Worm (Caenorhabditis elegans) whole organism, midembryonic: ENCODE results near the gene clec-22.

Source experiments
- T22C8.4 ChIP-seq: fragments of 200-800 bp; sonication (Bioruptor generic); IDR thresholded peaks from 2 replicates; pipeline ENCODE4 v1.3.6; 2022; ENCODE audit warnings: missing genetic modification characterization, missing compliant biosample characterization
- cog-1 ChIP-seq: sonication (generic microtip); optimal IDR thresholded peaks from 2 replicates; lab custom pipeline; 2016; ENCODE audit warnings: missing genetic modification characterization, missing compliant biosample characterization
- flt-1 ChIP-seq: fragments of 200-800 bp; sonication (Bioruptor generic); IDR thresholded peaks from 2 replicates; pipeline ENCODE4 v1.3.6; 2022; ENCODE audit warnings: missing genetic modification characterization, missing compliant biosample characterization
- klf-2 ChIP-seq: fragments of 200-800 bp; sonication (Bioruptor generic); conservative IDR thresholded peaks from 2 replicates; pipeline ENCODE4 v1.3.6; 2022; ENCODE audit warnings: missing genetic modification reagents, missing genetic modification characterization, missing compliant biosample characterization
- med-1 ChIP-seq: sonication (generic microtip); optimal IDR thresholded peaks from 2 replicates; lab custom pipeline; 2017; ENCODE audit warnings: missing genetic modification characterization, mild to moderate bottlenecking, missing compliant biosample characterization, antibody characterized with exemption, missing genetic modification reagents; ENCODE audit not compliant: insufficient read depth
- ref-1 ChIP-seq: fragments of 200-800 bp; sonication (Bioruptor generic); conservative IDR thresholded peaks from 2 replicates; pipeline ENCODE4 v1.3.6; 2022; ENCODE audit warnings: missing genetic modification reagents, missing genetic modification characterization, missing compliant biosample characterization
- tab-1 ChIP-seq: fragments of 200-800 bp; sonication (Bioruptor generic); IDR thresholded peaks from 2 replicates; pipeline ENCODE4 v1.3.6; 2022; ENCODE audit warnings: missing genetic modification characterization, missing compliant biosample characterization
- ztf-23 ChIP-seq: fragments of 200-800 bp; sonication (Bioruptor generic); IDR thresholded peaks from 2 replicates; pipeline ENCODE4 v1.3.6; 2022; ENCODE audit warnings: missing genetic modification reagents, missing genetic modification characterization, missing compliant biosample characterization
- ztf-29 ChIP-seq: fragments of 200-800 bp; sonication (Bioruptor generic); IDR thresholded peaks from 2 replicates; pipeline ENCODE4 v1.3.6; 2022; ENCODE audit warnings: missing genetic modification reagents, missing genetic modification characterization, missing compliant biosample characterization

clec-22 gene

ce11 chrV:16879532-16879931, 21.3 kb downstream of the clec-22 start:
- TF ChIP-seq ref-1 (GFP tag; lab: Robert Waterston, UW): no peak
- no peak for TF ChIP-seq flt-1

DNA sequence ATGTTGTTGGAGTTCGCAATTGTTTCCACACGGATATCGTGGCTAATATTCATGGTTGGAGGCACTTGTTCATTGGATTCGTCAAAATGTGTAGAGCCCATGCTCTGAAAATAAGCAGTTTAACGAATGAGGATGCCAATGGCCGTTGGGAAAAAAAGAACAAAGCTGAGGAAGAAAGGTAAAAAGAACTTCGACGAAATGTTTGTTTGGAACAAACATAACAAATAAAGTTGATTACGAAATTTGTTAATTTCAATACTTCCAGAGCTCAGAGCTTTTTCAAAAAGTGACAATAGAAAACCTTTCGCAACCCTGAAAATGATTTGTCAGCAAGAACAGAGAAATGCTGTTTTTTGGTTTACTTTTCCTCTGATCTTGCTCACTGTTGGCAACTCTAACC, 21.8 kb downstream of the clec-22 start, which contains the start of gene F09C6.3:
Gene F09C6.3 (minus strand): TSS at position 101 of the 400 bp plus-strand sequence.
- no peak for TF ChIP-seq med-1
- TF ChIP-seq cog-1 (tag; lab: Kevin White, UChicago): no peak
- TF ChIP-seq ztf-23 (GFP tag; lab: Robert Waterston, UW): no peak
- TF ChIP-seq ref-1 (GFP tag; lab: Robert Waterston, UW): no peak
- TF ChIP-seq T22C8.4: no peak
- TF ChIP-seq klf-2 (GFP tag; lab: Robert Waterston, UW): no peak
- no peak for TF ChIP-seq flt-1
- no peak for TF ChIP-seq tab-1
- no peak for TF ChIP-seq ztf-29 (GFP tag; lab: Robert Waterston, UW)

DNA sequence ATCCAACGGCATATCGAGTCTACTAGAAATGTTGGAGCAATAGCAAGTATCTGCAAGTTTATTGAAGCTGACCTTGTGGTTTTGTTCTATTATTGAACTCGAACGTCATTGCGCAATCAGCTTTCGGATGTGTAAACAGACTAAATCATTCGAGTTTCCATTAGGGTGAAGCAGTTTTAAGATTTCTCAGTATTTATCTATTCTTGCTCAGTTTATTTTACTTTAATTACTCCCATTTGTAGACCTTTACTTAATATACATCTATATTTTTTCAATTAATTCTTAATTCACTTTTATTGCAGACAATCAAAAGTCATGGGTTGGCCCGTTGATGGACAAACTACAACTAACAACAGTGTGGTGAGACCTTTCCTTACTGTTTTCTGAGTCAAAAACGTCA, 22.4 kb downstream of the clec-22 start, which contains the start of gene F09C6.14:
Gene F09C6.14 (plus strand): TSS at position 301 of the 400 bp plus-strand sequence.
- TF ChIP-seq T22C8.4 (no peak), ztf-23 (GFP tag; lab: Robert Waterston, UW) (no peak), ztf-29 (GFP tag; lab: Robert Waterston, UW) (no peak), ref-1 (GFP tag; lab: Robert Waterston, UW) (no peak), flt-1 (no peak), med-1 (no peak), klf-2 (GFP tag; lab: Robert Waterston, UW) (no peak), cog-1 (tag; lab: Kevin White, UChicago) (no peak), tab-1 (no peak)

DNA sequence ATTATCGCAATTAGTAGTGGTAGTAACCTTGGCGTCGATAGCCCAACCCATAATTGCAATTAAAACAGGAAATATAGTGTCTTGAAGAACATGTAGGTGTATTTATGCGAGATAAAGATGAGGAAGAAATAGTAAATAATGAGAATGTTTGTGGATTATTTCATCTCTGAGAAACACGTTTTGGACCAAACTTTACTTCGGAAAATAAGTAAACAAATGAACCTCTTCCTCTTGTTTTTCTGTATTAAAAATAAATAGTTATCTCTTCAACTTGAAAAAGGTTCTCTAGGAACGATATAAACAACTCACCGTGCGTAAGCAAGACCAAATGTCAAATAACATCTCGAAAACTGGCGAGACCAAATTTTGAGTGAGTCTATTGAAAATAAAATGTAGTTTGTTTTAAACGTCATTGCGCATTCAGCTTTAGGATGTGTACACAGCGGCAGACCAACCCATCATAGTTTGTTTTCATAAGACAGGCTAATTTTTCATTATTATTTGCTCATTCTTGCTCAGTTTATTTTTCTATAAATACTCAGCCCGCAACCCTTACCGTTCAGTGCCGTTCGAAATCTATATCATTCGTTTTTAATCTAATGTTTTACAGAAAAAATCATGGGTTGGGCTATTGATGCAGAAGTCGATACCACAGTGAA, 24.2 kb downstream of the clec-22 start, which contains the start of the genes F09C6.11 and F09C6.12:
Gene F09C6.11 (minus strand): TSS at position 51 of the 659 bp plus-strand sequence.
Gene F09C6.12 (plus strand): TSS at position 609 of the 659 bp plus-strand sequence.
- TF ChIP-seq tab-1 (no peak), med-1 (no peak), ztf-23 (GFP tag; lab: Robert Waterston, UW) (no peak), ztf-29 (GFP tag; lab: Robert Waterston, UW) (no peak), klf-2 (GFP tag; lab: Robert Waterston, UW) (no peak), T22C8.4 (no peak), cog-1 (tag; lab: Kevin White, UChicago) (no peak), flt-1 (no peak), ref-1 (GFP tag; lab: Robert Waterston, UW) (no peak)

DNA sequence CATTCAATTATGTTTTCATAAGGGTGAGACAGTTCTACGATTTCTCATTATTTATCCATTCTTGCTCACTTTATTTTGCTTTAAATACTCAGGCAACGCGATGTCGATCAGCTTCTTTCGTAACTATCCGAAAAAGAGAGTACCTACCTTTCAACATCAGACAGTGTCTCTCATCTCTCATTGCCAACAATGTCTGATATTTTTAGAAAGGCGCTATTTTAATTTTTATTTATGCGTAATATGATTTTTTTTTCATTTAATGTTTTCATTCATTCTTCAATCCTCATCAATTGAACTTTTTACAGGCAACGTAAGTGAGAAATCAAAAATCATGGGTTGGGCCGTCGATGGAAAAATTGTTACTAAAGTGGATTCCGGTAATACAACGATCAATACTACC, 26.5 kb downstream of the clec-22 start, which contains the start of gene F09C6.13:
Gene F09C6.13 (plus strand): TSS at position 301 of the 400 bp plus-strand sequence.
- no peak for TF ChIP-seq flt-1
- TF ChIP-seq tab-1: no peak
- TF ChIP-seq cog-1 (tag; lab: Kevin White, UChicago): no peak

ce11 chrV:16888788-16889325, 30.6 kb downstream of the clec-22 start, which contains the start of the genes ifas-2 and fbxa-44:
ifas-2 (minus strand) TSS chrV:16888888.
fbxa-44 (plus strand) TSS chrV:16889275.
- TF ChIP-seq tab-1: no peak
- TF ChIP-seq ztf-23 (GFP tag; lab: Robert Waterston, UW): no peak
- no peak for TF ChIP-seq T22C8.4

- no peak for TF ChIP-seq med-1
- TF ChIP-seq ztf-23 (GFP tag; lab: Robert Waterston, UW): no peak
- TF ChIP-seq klf-2 (GFP tag; lab: Robert Waterston, UW): no peak
- no peak for TF ChIP-seq flt-1
- TF ChIP-seq tab-1: no peak
- TF ChIP-seq ztf-29 (GFP tag; lab: Robert Waterston, UW): no peak
- TF ChIP-seq cog-1 (tag; lab: Kevin White, UChicago): no peak
- no peak for TF ChIP-seq ref-1 (GFP tag; lab: Robert Waterston, UW)
These were observed 35.2 kb downstream of the clec-22 start, which contains the start of gene F09C6.15 for ce11 chrV:16893440-16893839. F09C6.15 (plus strand) TSS chrV:16893740.

DNA sequence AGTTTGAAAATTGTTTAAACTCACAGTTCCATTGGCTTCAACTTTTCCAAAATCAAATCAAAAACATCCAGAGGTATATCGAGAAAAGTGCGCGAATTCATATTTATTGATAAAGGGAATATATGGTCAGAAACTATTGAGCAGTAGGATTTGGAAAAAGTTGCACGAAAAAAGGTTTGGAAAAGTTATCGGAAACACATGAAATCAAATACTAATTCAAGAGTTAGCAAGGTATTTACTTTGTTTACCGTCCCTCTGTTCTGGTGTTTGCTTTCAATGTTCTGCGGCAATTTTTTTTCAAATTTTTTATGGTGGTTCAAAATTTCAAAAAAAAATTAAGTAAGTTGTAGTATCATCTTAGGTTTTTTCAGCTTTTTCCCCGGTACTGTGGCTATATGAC, 41.1 kb downstream of the clec-22 start, which contains the start of gene fbxa-45:
Gene fbxa-45 (minus strand): TSS at position 101 of the 400 bp plus-strand sequence.
- TF ChIP-seq tab-1: no peak

- TF ChIP-seq ztf-29 (GFP tag; lab: Robert Waterston, UW) (no peak), ref-1 (GFP tag; lab: Robert Waterston, UW) (no peak), med-1 (no peak), klf-2 (GFP tag; lab: Robert Waterston, UW) (no peak), tab-1 (no peak), ztf-23 (GFP tag; lab: Robert Waterston, UW) (no peak), flt-1 (no peak), cog-1 (tag; lab: Kevin White, UChicago) (no peak), T22C8.4 (no peak)
These were observed 44.5 kb downstream of the clec-22 start, which contains the start of gene srd-68 for ce11 chrV:16902726-16903125. srd-68 (minus strand) TSS chrV:16902826.

DNA sequence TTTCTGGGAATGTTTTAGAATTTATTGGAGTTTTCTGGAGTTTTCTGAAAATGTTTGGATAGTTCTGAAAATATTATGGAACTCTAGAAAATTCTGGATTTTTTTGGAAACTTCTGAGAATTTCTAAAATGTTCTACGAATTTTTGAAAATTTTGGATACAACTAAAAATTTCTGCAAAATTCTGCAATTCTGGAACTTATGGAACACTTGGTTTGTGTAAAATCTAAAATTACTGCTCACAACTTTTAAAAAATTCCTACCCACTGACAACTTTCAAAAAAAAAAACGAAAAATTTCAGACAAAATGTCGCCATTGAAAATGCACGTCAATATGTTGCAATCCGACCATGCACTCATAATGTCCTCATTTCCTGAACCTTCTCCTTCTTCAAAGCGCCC, 46.4 kb downstream of the clec-22 start, which contains the start of gene nhr-262:
Gene nhr-262 (plus strand): TSS at position 301 of the 400 bp plus-strand sequence.
- TF ChIP-seq tab-1: no peak
- TF ChIP-seq ztf-23 (GFP tag; lab: Robert Waterston, UW): no peak
- TF ChIP-seq flt-1: no peak
- no peak for TF ChIP-seq klf-2 (GFP tag; lab: Robert Waterston, UW)
- no peak for TF ChIP-seq ref-1 (GFP tag; lab: Robert Waterston, UW)
